Worm (Caenorhabditis elegans): ENCODE data around the gene pals-16.
"Not testable (repeated sequence)": the region's sequence is repeated elsewhere in the genome, so short reads cannot be mapped to it uniquely, and the experiment has no call there.

The pals-16 gene

ce11 chrIII:1372563-1372962 is 27.2 kb upstream of the pals-16 start:
- TF ChIP-seq lin-32 (GFP tag; optimal IDR thresholded peaks at IDR 0.05) = no peak
- peak; percentile 82 for TF ChIP-seq hlh-1 (tag; optimal IDR thresholded peaks at IDR 0.05)

- TF ChIP-seq elt-3 (tag; optimal IDR thresholded peaks at IDR 0.05) (no peak), unc-120 (tag; optimal IDR thresholded peaks at IDR 0.05; ENCODE audit: poor library complexity, severe bottlenecking) (no peak), sptf-1 (tag; optimal IDR thresholded peaks at IDR 0.05) (no peak), hlh-1 (tag; optimal IDR thresholded peaks at IDR 0.05) (no peak), mep-1 (tag; optimal IDR thresholded peaks at IDR 0.05) (no peak), zip-8 (tag; optimal IDR thresholded peaks at IDR 0.05) (no peak), tbx-8 (GFP tag; optimal IDR thresholded peaks at IDR 0.05) (no peak), mab-5 (tag; optimal IDR thresholded peaks at IDR 0.05) (no peak), nhr-28 (tag; optimal IDR thresholded peaks at IDR 0.05) (no peak), flh-1 (GFP tag; optimal IDR thresholded peaks at IDR 0.05) (no peak), unc-62 (GFP tag; optimal IDR thresholded peaks at IDR 0.05) (no peak), elt-1 (tag; optimal IDR thresholded peaks at IDR 0.05; ENCODE audit: borderline replicate concordance, insufficient read depth) (no peak), drap-1 (GFP tag; optimal IDR thresholded peaks at IDR 0.05) (no peak), blmp-1 (tag; optimal IDR thresholded peaks at IDR 0.05) (no peak), ceh-83 (GFP tag; optimal IDR thresholded peaks at IDR 0.05) (no peak), cnd-1 (tag; optimal IDR thresholded peaks at IDR 0.05) (no peak), bed-3 (GFP tag; optimal IDR thresholded peaks at IDR 0.05) (no peak), nhr-76 (tag; optimal IDR thresholded peaks at IDR 0.05) (no peak), lsy-2 (tag; optimal IDR thresholded peaks at IDR 0.05) (no peak), nhr-2 (tag; optimal IDR thresholded peaks at IDR 0.05) (no peak)
Measured at ce11 chrIII:1374355-1374807, 25.4 kb upstream of the pals-16 start, which contains the start of gene Y82E9BR.20. Y82E9BR.20 (plus strand) TSS chrIII:1374405.

- not testable (repeated sequence) for TF ChIP-seq nhr-28 (tag; optimal IDR thresholded peaks at IDR 0.05); elt-1 (tag; optimal IDR thresholded peaks at IDR 0.05; ENCODE audit: borderline replicate concordance, insufficient read depth); lin-32 (GFP tag; optimal IDR thresholded peaks at IDR 0.05)
Measured at ce11 chrIII:1375491-1375890, 24.3 kb upstream of the pals-16 start, which contains the start of gene Y82E9BR.10. Y82E9BR.10 (minus strand) TSS chrIII:1375591.

ce11 chrIII:1377903-1378302 is 21.9 kb upstream of the pals-16 start, which contains the start of gene pals-40:
pals-40 (minus strand) TSS chrIII:1378003.
- not testable (repeated sequence) for TF ChIP-seq ceh-39 (tag; optimal IDR thresholded peaks at IDR 0.05); ceh-43 (GFP tag; optimal IDR thresholded peaks at IDR 0.05); ceh-83 (GFP tag; optimal IDR thresholded peaks at IDR 0.05)

- no peak for TF ChIP-seq pha-4 (tag; optimal IDR thresholded peaks at IDR 0.05)
- peak; percentile 75 for TF ChIP-seq hlh-1 (tag; optimal IDR thresholded peaks at IDR 0.05)
Measured at ce11 chrIII:1380535-1381274, 19.1 kb upstream of the pals-16 start, which contains the start of the genes pals-21 and Y82E9BR.6. pals-21 (minus strand) TSS chrIII:1380635. Y82E9BR.6 (plus strand) TSS chrIII:1381224.

- no peak for TF ChIP-seq M03D4.4 (tag; optimal IDR thresholded peaks at IDR 0.05)
- no peak for TF ChIP-seq nhr-28 (tag; optimal IDR thresholded peaks at IDR 0.05)
- TF ChIP-seq nhr-2 (tag; optimal IDR thresholded peaks at IDR 0.05) = no peak
- no peak for TF ChIP-seq zip-8 (tag; optimal IDR thresholded peaks at IDR 0.05)
- no peak for TF ChIP-seq unc-62 (GFP tag; optimal IDR thresholded peaks at IDR 0.05)
- TF ChIP-seq nhr-237 (tag; optimal IDR thresholded peaks at IDR 0.05) = no peak
- TF ChIP-seq tbx-8 (GFP tag; optimal IDR thresholded peaks at IDR 0.05) = no peak
- no peak for TF ChIP-seq blmp-1 (tag; optimal IDR thresholded peaks at IDR 0.05)
- TF ChIP-seq ces-1 (GFP tag; optimal IDR thresholded peaks at IDR 0.05) = no peak
- no peak for TF ChIP-seq unc-39 (tag; optimal IDR thresholded peaks at IDR 0.05)
- no peak for TF ChIP-seq bed-3 (GFP tag; optimal IDR thresholded peaks at IDR 0.05)
- TF ChIP-seq ceh-83 (GFP tag; optimal IDR thresholded peaks at IDR 0.05) = no peak
- TF ChIP-seq lin-13 (tag; optimal IDR thresholded peaks at IDR 0.05) = no peak
Measured at ce11 chrIII:1383483-1383882, 16.3 kb upstream of the pals-16 start.

All from whole organism, mixed stage, embryonic.